Worm (Caenorhabditis elegans) whole organism, L4/young adult: ENCODE results near the gene frpr-1.

ENCODE experiments used
- W03F9.2 ChIP-seq: fragments of 150-350 bp; optimal IDR thresholded peaks from 2 replicates; lab custom pipeline; 2014; ENCODE audit warnings: missing biosample characterization, missing genetic modification characterization
- dao-5 ChIP-seq: sonication (generic microtip); optimal IDR thresholded peaks from 2 replicates; lab custom pipeline; 2016; ENCODE audit warnings: missing genotype, missing genetic modification characterization, moderate library complexity, missing compliant biosample characterization
- him-1 ChIP-seq: sonication (generic microtip); optimal IDR thresholded peaks from 2 replicates; lab custom pipeline; 2016; ENCODE audit warnings: missing genotype, missing genetic modification reagents, missing genetic modification characterization, missing compliant biosample characterization

The frpr-1 gene

ce11 chrX:8129543-8129942 is at the start of gene frpr-1:
frpr-1 (minus strand) TSS chrX:8129643.
- TF ChIP-seq dao-5 (tag; lab: Kevin White, UChicago): no peak
- no peak for TF ChIP-seq W03F9.2 (tag; lab: Kevin White, UChicago)
- no peak for TF ChIP-seq him-1 (tag; lab: Kevin White, UChicago)

ce11 chrX:8173610-8174009 is 44.2 kb upstream of the frpr-1 start, which contains the start of gene C17H11.1:
C17H11.1 (plus strand) TSS chrX:8173910.
- TF ChIP-seq W03F9.2 (tag; lab: Kevin White, UChicago): no peak
- TF ChIP-seq dao-5 (tag; lab: Kevin White, UChicago): no peak
- no peak for TF ChIP-seq him-1 (tag; lab: Kevin White, UChicago)

DNA sequence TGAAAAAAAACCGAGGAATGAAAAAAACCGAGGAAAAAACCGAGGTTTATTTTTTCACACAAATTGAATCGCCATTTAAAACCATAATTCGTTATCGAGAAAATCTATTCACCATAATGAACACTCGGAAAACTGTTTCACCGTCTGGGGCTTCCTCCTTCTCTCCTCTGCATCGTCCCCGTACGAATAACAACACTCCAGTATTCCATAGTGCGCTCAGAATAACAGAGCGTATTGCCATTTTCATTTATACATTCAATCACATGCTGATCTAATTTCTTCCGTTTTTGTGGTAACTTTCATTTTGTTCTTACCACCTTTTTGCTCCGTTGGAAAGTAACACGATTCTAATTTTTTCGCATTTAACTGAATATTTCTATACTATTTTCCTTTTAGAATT is 40.1 kb upstream of the frpr-1 start, which contains the start of gene C17H11.2:
TSS of gene C17H11.2 (plus strand) at position 397 of the 400 bp plus-strand sequence.
- TF ChIP-seq W03F9.2 (tag; lab: Kevin White, UChicago) (no peak), dao-5 (tag; lab: Kevin White, UChicago) (no peak), him-1 (tag; lab: Kevin White, UChicago) (no peak)

- peak; percentile 77 for TF ChIP-seq him-1 (tag; lab: Kevin White, UChicago)
- TF ChIP-seq dao-5 (tag; lab: Kevin White, UChicago): no peak
- TF ChIP-seq W03F9.2 (tag; lab: Kevin White, UChicago): no peak
Observed at ce11 chrX:8163555-8163954, 34.1 kb upstream of the frpr-1 start.

ce11 chrX:8162793-8163192 is 33.4 kb upstream of the frpr-1 start, which contains the start of gene F22F1.3:
F22F1.3 (minus strand) TSS chrX:8163073.
- TF ChIP-seq dao-5 (tag; lab: Kevin White, UChicago) (no peak), W03F9.2 (tag; lab: Kevin White, UChicago) (no peak), him-1 (tag; lab: Kevin White, UChicago) (no peak)

DNA sequence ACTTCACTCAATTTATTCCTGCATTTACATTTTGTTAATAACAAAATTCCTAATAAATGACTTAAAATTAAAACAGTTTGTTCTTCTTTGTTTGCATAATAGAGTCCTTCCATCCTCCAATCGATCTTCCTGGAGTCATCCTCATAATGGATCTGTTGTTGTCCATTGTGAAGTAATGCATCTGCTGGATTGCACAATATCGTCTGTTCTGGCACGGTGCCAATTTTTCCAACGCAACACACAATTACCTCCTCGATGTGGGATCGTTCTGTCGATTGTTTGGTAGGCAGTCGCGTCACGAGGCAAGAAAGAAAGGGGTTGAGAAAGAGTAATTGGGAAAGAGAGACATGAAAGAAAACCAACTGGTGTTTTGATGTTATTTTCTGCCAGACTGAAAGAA is 30.6 kb upstream of the frpr-1 start:
- TF ChIP-seq W03F9.2 (tag; lab: Kevin White, UChicago) (no peak), dao-5 (tag; lab: Kevin White, UChicago) (no peak), him-1 (tag; lab: Kevin White, UChicago) (no peak)

- TF ChIP-seq W03F9.2 (tag; lab: Kevin White, UChicago) (no peak), him-1 (tag; lab: Kevin White, UChicago) (no peak), dao-5 (tag; lab: Kevin White, UChicago) (no peak)
Observed at ce11 chrX:8158975-8159813, 29.8 kb upstream of the frpr-1 start, which contains the start of gene hil-3. hil-3 (plus strand) TSS chrX:8159169.

DNA sequence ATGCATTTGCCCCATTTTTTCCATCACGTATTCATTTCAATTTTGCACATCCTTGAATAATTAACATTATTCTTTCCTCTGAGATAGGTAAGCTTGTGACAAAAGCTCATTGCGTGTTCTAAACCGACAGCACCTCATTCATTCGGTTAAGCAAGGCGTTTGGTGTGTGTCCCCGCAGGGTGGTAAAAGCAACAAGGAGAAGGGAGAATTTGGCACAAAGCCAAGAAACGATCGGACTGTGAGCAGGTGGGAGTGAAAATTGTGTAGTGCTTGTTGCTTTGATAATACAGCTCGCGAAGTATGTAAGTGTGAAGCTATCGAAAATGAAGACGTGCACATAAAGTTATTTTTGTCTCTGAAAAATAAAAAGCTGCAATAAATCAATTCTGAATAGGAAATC is 27.7 kb upstream of the frpr-1 start:
- no peak for TF ChIP-seq dao-5 (tag; lab: Kevin White, UChicago)
- no peak for TF ChIP-seq him-1 (tag; lab: Kevin White, UChicago)
- TF ChIP-seq W03F9.2 (tag; lab: Kevin White, UChicago): no peak

DNA sequence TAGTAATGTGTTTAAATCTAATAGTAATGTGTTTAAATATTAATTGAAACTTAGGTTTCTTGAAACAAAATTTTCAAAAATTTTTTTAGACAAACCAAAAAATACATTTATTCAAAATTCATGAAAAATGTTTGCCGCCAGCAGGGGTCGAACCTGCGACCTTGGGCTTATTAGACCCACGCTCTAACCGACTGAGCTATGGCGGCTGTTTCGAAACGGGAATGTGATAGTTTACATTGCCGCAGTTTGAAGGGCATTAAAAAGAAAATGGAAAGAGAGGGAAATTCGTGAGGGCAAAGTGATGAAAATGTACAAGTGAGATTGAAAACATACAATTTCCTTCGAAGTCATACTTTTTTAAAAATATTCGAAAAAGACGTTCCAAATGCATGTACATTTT is 27.1 kb upstream of the frpr-1 start:
- TF ChIP-seq W03F9.2 (tag; lab: Kevin White, UChicago) (peak; percentile 22), dao-5 (tag; lab: Kevin White, UChicago) (no peak)

ce11 chrX:8155969-8156368 is 26.5 kb upstream of the frpr-1 start:
- TF ChIP-seq him-1 (tag; lab: Kevin White, UChicago) (no peak), dao-5 (tag; lab: Kevin White, UChicago) (no peak), W03F9.2 (tag; lab: Kevin White, UChicago) (no peak)

DNA sequence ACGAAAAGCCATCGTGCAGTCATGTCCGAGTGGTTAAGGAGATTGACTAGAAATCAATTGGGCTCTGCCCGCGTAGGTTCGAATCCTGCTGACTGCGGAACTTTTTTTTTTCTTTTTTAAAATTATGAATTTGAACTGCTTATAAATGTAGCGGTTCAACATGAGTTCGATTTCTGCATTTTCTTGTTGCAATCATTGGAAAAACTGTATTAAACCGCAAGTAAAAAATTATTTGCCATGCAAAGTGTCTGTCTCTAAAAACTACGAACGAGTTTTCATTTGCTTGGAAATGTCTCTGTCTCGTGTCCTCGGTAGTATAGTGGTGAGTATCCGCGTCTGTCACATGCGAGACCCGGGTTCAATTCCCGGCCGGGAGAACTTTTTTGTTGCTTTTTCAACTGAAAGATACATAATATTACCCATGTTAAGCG is 26.0 kb upstream of the frpr-1 start:
- peak; percentile 30 for TF ChIP-seq dao-5 (tag; lab: Kevin White, UChicago)

DNA sequence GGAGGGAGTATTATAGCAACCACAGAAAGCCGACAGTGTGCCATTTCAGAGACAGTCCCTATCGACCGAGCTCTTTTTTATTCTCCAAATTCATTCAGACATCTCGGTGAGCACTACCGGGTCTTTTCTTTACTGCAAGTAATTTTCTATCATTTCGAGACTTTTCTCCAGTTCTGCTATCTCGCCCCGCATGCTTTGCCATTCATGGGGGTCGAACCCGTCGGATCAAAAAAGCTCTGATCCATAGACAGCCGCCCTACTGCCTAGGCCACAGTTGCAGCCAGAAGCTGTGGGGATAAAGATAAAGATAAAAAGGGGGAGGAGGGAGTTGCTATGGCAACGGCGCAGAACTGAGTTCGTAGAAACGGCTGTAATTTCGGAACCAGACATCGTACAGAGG is 22.0 kb upstream of the frpr-1 start:
- TF ChIP-seq dao-5 (tag; lab: Kevin White, UChicago): no peak
- no peak for TF ChIP-seq W03F9.2 (tag; lab: Kevin White, UChicago)

DNA sequence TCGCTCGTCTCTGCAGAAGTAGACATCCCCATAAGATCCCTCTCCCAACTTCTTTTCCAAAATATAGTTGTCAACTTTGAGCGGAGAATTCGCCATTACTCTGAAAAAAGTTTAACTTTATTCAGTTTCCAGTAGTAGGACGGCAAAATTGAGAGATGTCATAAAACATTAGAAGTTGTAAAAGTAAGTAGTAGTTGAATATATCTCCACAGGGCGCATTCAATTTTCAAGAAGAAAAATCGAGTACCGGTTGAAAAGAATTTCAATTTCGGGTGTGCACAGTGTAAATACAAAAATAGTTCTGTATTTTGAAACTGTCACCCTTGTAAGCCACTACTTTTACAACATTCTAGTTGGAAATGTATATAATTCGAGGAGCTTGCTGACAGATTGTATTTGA is 21.2 kb upstream of the frpr-1 start, which contains the start of gene F22F1.2:
TSS of gene F22F1.2 (minus strand) at position 101 of the 400 bp plus-strand sequence.
- TF ChIP-seq W03F9.2 (tag; lab: Kevin White, UChicago) (no peak), him-1 (tag; lab: Kevin White, UChicago) (no peak), dao-5 (tag; lab: Kevin White, UChicago) (no peak)

ce11 chrX:8148993-8149392 is 19.6 kb upstream of the frpr-1 start:
- TF ChIP-seq W03F9.2 (tag; lab: Kevin White, UChicago) (no peak), dao-5 (tag; lab: Kevin White, UChicago) (no peak), him-1 (tag; lab: Kevin White, UChicago) (no peak)
